Fruit fly (Drosophila melanogaster) whole organism, embryonic: Measurements from ENCODE around the gene CG31743.

ENCODE experiments used
- Antp ChIP-seq: fragments of 200-800 bp; sonication (Bioruptor generic); optimal IDR thresholded peaks from 3 replicates; lab custom pipeline; 2016; ENCODE audit warnings: missing biosample characterization, missing genetic modification characterization
- Atf3 ChIP-seq: fragments of 200-800 bp; sonication (Bioruptor generic); optimal IDR thresholded peaks from 3 replicates; lab custom pipeline; 2016; ENCODE audit warnings: missing biosample characterization, missing genetic modification characterization
- Awh ChIP-seq: fragments of 200-800 bp; sonication (Bioruptor generic); IDR thresholded peaks from 2 replicates; pipeline ENCODE4, ENCODE4 v1.3.6; 2022; ENCODE audit warnings: missing biosample characterization, missing genetic modification characterization
- CG11456 ChIP-seq: fragments of 200-800 bp; sonication (Bioruptor generic); IDR thresholded peaks from 3 replicates; pipeline ENCODE4 v1.3.6; 2022; ENCODE audit warnings: missing biosample characterization, missing genetic modification characterization
- CG12299 ChIP-seq: fragments of 200-800 bp; sonication (Bioruptor generic); optimal IDR thresholded peaks from 2 replicates; lab custom pipeline; 2018; ENCODE audit warnings: missing biosample characterization, mild to moderate bottlenecking, missing genetic modification characterization
- CG12744 ChIP-seq: fragments of 200-800 bp; sonication (Bioruptor generic); optimal IDR thresholded peaks from 2 replicates; lab custom pipeline; 2016; ENCODE audit warnings: missing biosample characterization, missing genetic modification characterization
- CG14710 ChIP-seq: fragments of 200-800 bp; sonication (Bioruptor generic); optimal IDR thresholded peaks from 3 replicates; lab custom pipeline; 2019; ENCODE audit warnings: missing biosample characterization, mild to moderate bottlenecking, missing genetic modification characterization, moderate library complexity
- CG15011 ChIP-seq: fragments of 200-800 bp; sonication (Bioruptor generic); optimal IDR thresholded peaks from 3 replicates; lab custom pipeline; 2018; ENCODE audit warnings: missing biosample characterization, mild to moderate bottlenecking, missing genetic modification characterization
- CG16779 ChIP-seq: fragments of 200-800 bp; sonication (Bioruptor generic); IDR thresholded peaks from 2 replicates; pipeline ENCODE4 v1.3.6; 2022; ENCODE audit warnings: missing biosample characterization, missing genetic modification characterization
- CG17186 ChIP-seq: fragments of 200-800 bp; sonication (Bioruptor generic); optimal IDR thresholded peaks from 3 replicates; lab custom pipeline; 2017; ENCODE audit warnings: missing biosample characterization, missing genetic modification reagents, missing genetic modification characterization
- CG18764 ChIP-seq: fragments of 200-800 bp; sonication (Bioruptor generic); optimal IDR thresholded peaks from 3 replicates; lab custom pipeline; 2016; ENCODE audit warnings: missing biosample characterization, missing genetic modification characterization
- CG4730 ChIP-seq: fragments of 200-800 bp; sonication (Bioruptor generic); IDR thresholded peaks from 2 replicates; pipeline ENCODE4 v1.3.6; 2022; ENCODE audit warnings: missing biosample characterization, missing genetic modification characterization
- CG6683 ChIP-seq: fragments of 200-800 bp; sonication (Bioruptor generic); optimal IDR thresholded peaks from 2 replicates; lab custom pipeline; 2017; ENCODE audit warnings: missing biosample characterization, mild to moderate bottlenecking, missing genetic modification characterization, missing genetic modification reagents
- CG9817 ChIP-seq: fragments of 200-800 bp; sonication (Bioruptor generic); optimal IDR thresholded peaks from 2 replicates; lab custom pipeline; 2018; ENCODE audit warnings: missing biosample characterization, mild to moderate bottlenecking, missing genetic modification characterization, moderate library complexity
- CHES-1-like ChIP-seq: fragments of 200-800 bp; sonication (Bioruptor generic); optimal IDR thresholded peaks from 2 replicates; lab custom pipeline; 2016; ENCODE audit warnings: missing biosample characterization, missing genetic modification characterization
- Dad ChIP-seq: fragments of 200-800 bp; sonication (Bioruptor generic); optimal IDR thresholded peaks from 3 replicates; lab custom pipeline; 2016; ENCODE audit warnings: missing biosample characterization, missing genetic modification characterization
- Deaf1 ChIP-seq: fragments of 200-800 bp; optimal IDR thresholded peaks from 3 replicates; lab custom pipeline; 2019; ENCODE audit warnings: missing biosample characterization, mild to moderate bottlenecking, missing genetic modification characterization, moderate library complexity
- Drgx ChIP-seq: fragments of 200-800 bp; sonication (Bioruptor generic); IDR thresholded peaks from 2 replicates; pipeline ENCODE4 v1.3.6; 2022; ENCODE audit warnings: missing biosample characterization, missing genetic modification characterization
- Ets97D ChIP-seq: fragments of 200-800 bp; sonication (Bioruptor generic); optimal IDR thresholded peaks from 3 replicates; lab custom pipeline; 2016; ENCODE audit warnings: missing biosample characterization, missing genetic modification characterization
- HHEX ChIP-seq: fragments of 200-800 bp; sonication (Bioruptor generic); optimal IDR thresholded peaks from 3 replicates; lab custom pipeline; 2017; ENCODE audit warnings: missing biosample characterization, mild to moderate bottlenecking, missing genetic modification characterization, missing genetic modification reagents
- Hand ChIP-seq: fragments of 200-800 bp; sonication (Bioruptor generic); optimal IDR thresholded peaks from 2 replicates; lab custom pipeline; 2017; ENCODE audit warnings: mild to moderate bottlenecking, missing biosample characterization, missing genetic modification reagents, missing genetic modification characterization
- Hr51 ChIP-seq, 2 experiments: fragments of 200-800 bp; sonication (Bioruptor generic); optimal IDR thresholded peaks; 2 replicates in 1 of 2; 3 replicates in 1 of 2; lab custom pipeline; 2016 to 2018; ENCODE audit warnings: missing biosample characterization in 2 of 2, missing genetic modification characterization in 2 of 2, mild to moderate bottlenecking in 1 of 2, moderate library complexity in 1 of 2
- Neu2 ChIP-seq: fragments of 200-800 bp; sonication (Bioruptor generic); optimal IDR thresholded peaks from 3 replicates; lab custom pipeline; 2016; ENCODE audit warnings: missing biosample characterization, missing genetic modification characterization, borderline replicate concordance
- Oaz ChIP-seq: fragments of 200-800 bp; sonication (Bioruptor generic); IDR thresholded peaks from 2 replicates; pipeline ENCODE4 v1.3.6; 2022; ENCODE audit warnings: missing biosample characterization, missing genetic modification characterization
- Pdp1 ChIP-seq, 2 experiments: fragments of 200-800 bp; sonication (Bioruptor generic); optimal IDR thresholded peaks; 3 replicates each; lab custom pipeline; 2016; ENCODE audit warnings: missing biosample characterization in 2 of 2, missing genetic modification characterization in 2 of 2, mild to moderate bottlenecking in 1 of 2, moderate library complexity in 1 of 2
- Ravus ChIP-seq: fragments of 200-800 bp; sonication (Bioruptor generic); IDR thresholded peaks from 2 replicates; pipeline ENCODE4 v1.3.6; 2022; ENCODE audit warnings: missing biosample characterization, missing genetic modification characterization
- Six4 ChIP-seq: fragments of 200-800 bp; sonication (Bioruptor generic); optimal IDR thresholded peaks from 2 replicates; lab custom pipeline; 2016; ENCODE audit warnings: missing biosample characterization, missing genetic modification characterization
- Vsx1 ChIP-seq: fragments of 200-800 bp; sonication (Bioruptor generic); optimal IDR thresholded peaks from 2 replicates; lab custom pipeline; 2017; ENCODE audit warnings: missing biosample characterization, mild to moderate bottlenecking, missing genetic modification characterization, missing genetic modification reagents
- amos ChIP-seq: fragments of 200-800 bp; sonication (Bioruptor generic); IDR thresholded peaks from 2 replicates; pipeline ENCODE4 v1.3.6; 2022; ENCODE audit warnings: missing biosample characterization, missing genetic modification characterization; ENCODE audit not compliant: partially characterized antibody
- aop ChIP-seq: fragments of 200-800 bp; sonication (Bioruptor generic); IDR thresholded peaks from 2 replicates; pipeline ENCODE4 v1.3.6; 2022; ENCODE audit warnings: missing biosample characterization, missing genetic modification characterization
- ash1 ChIP-seq: fragments of 200-800 bp; sonication (Bioruptor generic); optimal IDR thresholded peaks from 2 replicates; lab custom pipeline; 2018; ENCODE audit warnings: missing biosample characterization, mild to moderate bottlenecking, missing genetic modification characterization
- bowl ChIP-seq: fragments of 200-800 bp; sonication (Bioruptor generic); IDR thresholded peaks from 2 replicates; pipeline ENCODE4 v1.3.6; 2022; ENCODE audit warnings: missing biosample characterization, missing genetic modification characterization
- caup ChIP-seq: fragments of 200-800 bp; sonication (Bioruptor generic); optimal IDR thresholded peaks from 3 replicates; lab custom pipeline; 2017; ENCODE audit warnings: missing biosample characterization, mild to moderate bottlenecking, missing genetic modification characterization, moderate library complexity; ENCODE audit not compliant: severe bottlenecking
- chif ChIP-seq, 2 experiments: fragments of 200-800 bp; sonication (Bioruptor generic); optimal IDR thresholded peaks; 3 replicates each; lab custom pipeline; 2016; ENCODE audit warnings: missing biosample characterization in 2 of 2, missing genetic modification characterization in 2 of 2
- crc ChIP-seq: fragments of 200-800 bp; sonication (Bioruptor generic); optimal IDR thresholded peaks from 2 replicates; lab custom pipeline; 2016; ENCODE audit warnings: missing biosample characterization, missing genetic modification characterization
- disco-r ChIP-seq: fragments of 200-800 bp; sonication (Bioruptor generic); optimal IDR thresholded peaks from 2 replicates; lab custom pipeline; 2016; ENCODE audit warnings: missing biosample characterization, missing genetic modification characterization
- dmrt99B ChIP-seq: fragments of 200-800 bp; sonication (Bioruptor generic); optimal IDR thresholded peaks from 2 replicates; lab custom pipeline; 2018; ENCODE audit warnings: missing biosample characterization, mild to moderate bottlenecking, missing genetic modification characterization, moderate library complexity
- emc ChIP-seq: fragments of 200-800 bp; sonication (Bioruptor generic); optimal IDR thresholded peaks from 2 replicates; lab custom pipeline; 2016; ENCODE audit warnings: missing biosample characterization, missing genetic modification characterization
- exex ChIP-seq: fragments of 200-800 bp; sonication (Bioruptor generic); optimal IDR thresholded peaks from 4 replicates; lab custom pipeline; 2018; ENCODE audit warnings: missing biosample characterization, mild to moderate bottlenecking, missing genetic modification characterization, moderate library complexity
- gem ChIP-seq: fragments of 200-800 bp; sonication (Bioruptor generic); optimal IDR thresholded peaks from 2 replicates; lab custom pipeline; 2019; ENCODE audit warnings: missing biosample characterization, mild to moderate bottlenecking, missing genetic modification characterization, moderate library complexity
- gfzf ChIP-seq: fragments of 200-800 bp; sonication (Bioruptor generic); optimal IDR thresholded peaks from 2 replicates; lab custom pipeline; 2016; ENCODE audit warnings: missing biosample characterization, mild to moderate bottlenecking, missing genetic modification characterization, moderate library complexity
- odd ChIP-seq: fragments of 200-800 bp; sonication (Bioruptor generic); optimal IDR thresholded peaks from 2 replicates; lab custom pipeline; 2017; ENCODE audit warnings: missing biosample characterization, mild to moderate bottlenecking, missing genetic modification characterization
- sd ChIP-seq: fragments of 200-800 bp; sonication (Bioruptor generic); optimal IDR thresholded peaks from 3 replicates; lab custom pipeline; 2018; ENCODE audit warnings: missing biosample characterization, mild to moderate bottlenecking, missing genetic modification characterization, moderate library complexity
- wor ChIP-seq: fragments of 200-800 bp; sonication (Bioruptor generic); IDR thresholded peaks from 2 replicates; pipeline ENCODE4 v1.3.6; 2022; ENCODE audit warnings: missing biosample characterization, missing genetic modification characterization
- zen ChIP-seq: fragments of 200-800 bp; sonication (Bioruptor generic); optimal IDR thresholded peaks from 3 replicates; lab custom pipeline; 2018; ENCODE audit warnings: missing biosample characterization, mild to moderate bottlenecking, missing genetic modification characterization, moderate library complexity

CG31743 gene

dm6 chr2L:16879288-16879687, at the start of gene CG31743, which contains the start of the genes CG32832 and CG34313 (continued):
- no peak for TF ChIP-seq Atf3
- no peak for TF ChIP-seq CHES-1-like (GFP tag; lab: Kevin White, UChicago)
- TF ChIP-seq CG9817, result no peak
- TF ChIP-seq exex, result peak; percentile 20
- no peak for TF ChIP-seq chif (GFP tag; optimal IDR thresholded peaks at IDR 0.05; lab: Kevin White, UChicago)

- no peak for TF ChIP-seq Six4 (GFP tag; lab: Kevin White, UChicago)
- TF ChIP-seq amos (GFP tag; lab: Robert Waterston, UW), result no peak
- no peak for TF ChIP-seq CG4730 (GFP tag; lab: Robert Waterston, UW)
- TF ChIP-seq CG18764, result no peak
- no peak for TF ChIP-seq Dad (GFP tag; lab: Kevin White, UChicago)
- no peak for TF ChIP-seq bowl (GFP tag; lab: Robert Waterston, UW)
- TF ChIP-seq odd, result no peak
- no peak for TF ChIP-seq exex
- TF ChIP-seq Awh, result no peak
- TF ChIP-seq CG6683 (GFP tag; lab: Kevin White, UChicago), result no peak
- no peak for TF ChIP-seq Deaf1
- no peak for TF ChIP-seq Drgx
- no peak for TF ChIP-seq CG12299 (tag; lab: Kevin White, UChicago)
- TF ChIP-seq Hr51 (GFP tag; optimal IDR thresholded peaks at IDR 0.05; lab: Kevin White, UChicago), result no peak
- TF ChIP-seq emc, result no peak
- TF ChIP-seq ash1 (GFP tag; lab: Kevin White, UChicago), result no peak
- no peak for TF ChIP-seq Vsx1
- no peak for TF ChIP-seq zen (tag; lab: Kevin White, UChicago)
- no peak for TF ChIP-seq Oaz (GFP tag; lab: Robert Waterston, UW)
These were observed 44.9 kb upstream of the CG31743 start, which contains the start of gene CG13282 for dm6 chr2L:16834402-16834801. CG13282 (minus strand) TSS chr2L:16834502.

dm6 chr2L:16837158-16837557, 42.2 kb upstream of the CG31743 start, which contains the start of gene Nepl9:
Nepl9 (minus strand) TSS chr2L:16837258.
- TF ChIP-seq aop (GFP tag; lab: Robert Waterston, UW), result no peak
- TF ChIP-seq Ravus (GFP tag; lab: Robert Waterston, UW), result no peak
- TF ChIP-seq Pdp1 (GFP tag; optimal IDR thresholded peaks at IDR 0.05; lab: Kevin White, UChicago), result peak in 1 of 2 experiments; percentile 5
- no peak for TF ChIP-seq disco-r

- TF ChIP-seq Hand (GFP tag; lab: Kevin White, UChicago) (no peak), CG14710 (tag; lab: Kevin White, UChicago) (no peak), Ets97D (GFP tag; lab: Kevin White, UChicago) (no peak), gem (tag; lab: Kevin White, UChicago) (no peak), CG16779 (GFP tag; lab: Robert Waterston, UW) (no peak), HHEX (GFP tag; lab: Kevin White, UChicago) (no peak), CG12744 (no peak), Antp (GFP tag; lab: Kevin White, UChicago) (no peak), wor (GFP tag; lab: Robert Waterston, UW) (no peak), caup (GFP tag; lab: Kevin White, UChicago) (no peak), crc (GFP tag; lab: Kevin White, UChicago) (no peak), sd (tag; lab: Kevin White, UChicago) (no peak), gfzf (GFP tag; lab: Kevin White, UChicago) (no peak), CG15011 (GFP tag; lab: Kevin White, UChicago) (no peak), CG11456 (GFP tag; lab: Robert Waterston, UW) (no peak), dmrt99B (tag; lab: Kevin White, UChicago) (no peak), CG17186 (GFP tag; lab: Kevin White, UChicago) (no peak), Neu2 (GFP tag; lab: Kevin White, UChicago) (no peak)
These were observed 41.6 kb upstream of the CG31743 start, which contains the start of the genes SclA and SclB for dm6 chr2L:16837672-16838071. SclA (plus strand) TSS chr2L:16837972. SclB (plus strand) TSS chr2L:16837972.
